Fruit fly (Drosophila melanogaster) whole organism, embryonic: Measurements from ENCODE around the gene RanGAP.

Experiments used
- C15 ChIP-seq: fragments of 200-800 bp; sonication (Bioruptor generic); IDR thresholded peaks from 3 replicates; pipeline ENCODE4 v1.3.6; 2022; ENCODE audit warnings: missing biosample characterization, missing genetic modification characterization
- CG10654 ChIP-seq: fragments of 200-800 bp; sonication (Bioruptor generic); optimal IDR thresholded peaks from 2 replicates; lab custom pipeline; 2016; ENCODE audit warnings: missing biosample characterization, missing genetic modification characterization
- CG10979 ChIP-seq: fragments of 200-800 bp; sonication (Bioruptor generic); optimal IDR thresholded peaks from 2 replicates; lab custom pipeline; 2018; ENCODE audit warnings: missing biosample characterization, mild to moderate bottlenecking, missing genetic modification characterization, moderate library complexity
- CG11456 ChIP-seq: fragments of 200-800 bp; sonication (Bioruptor generic); IDR thresholded peaks from 3 replicates; pipeline ENCODE4 v1.3.6; 2022; ENCODE audit warnings: missing biosample characterization, missing genetic modification characterization
- CG12236 ChIP-seq: fragments of 200-800 bp; sonication (Bioruptor generic); optimal IDR thresholded peaks from 2 replicates; lab custom pipeline; 2016; ENCODE audit warnings: missing biosample characterization, missing genetic modification characterization
- CG12299 ChIP-seq: fragments of 200-800 bp; sonication (Bioruptor generic); optimal IDR thresholded peaks from 2 replicates; lab custom pipeline; 2018; ENCODE audit warnings: missing biosample characterization, mild to moderate bottlenecking, missing genetic modification characterization
- CG13123 ChIP-seq: fragments of 200-800 bp; sonication (Bioruptor generic); optimal IDR thresholded peaks from 2 replicates; lab custom pipeline; 2016; ENCODE audit warnings: missing biosample characterization, missing genetic modification characterization
- CG13296 ChIP-seq: fragments of 200-800 bp; sonication (Bioruptor generic); optimal IDR thresholded peaks from 3 replicates; lab custom pipeline; 2018; ENCODE audit warnings: missing biosample characterization, mild to moderate bottlenecking, missing genetic modification characterization
- CG14441 ChIP-seq: fragments of 200-800 bp; sonication (Bioruptor generic); IDR thresholded peaks from 2 replicates; pipeline ENCODE4 v1.3.6; 2022; ENCODE audit warnings: missing biosample characterization, missing genetic modification characterization
- CG14710 ChIP-seq: fragments of 200-800 bp; sonication (Bioruptor generic); optimal IDR thresholded peaks from 3 replicates; lab custom pipeline; 2019; ENCODE audit warnings: missing biosample characterization, mild to moderate bottlenecking, missing genetic modification characterization, moderate library complexity
- CG14860 ChIP-seq: fragments of 200-800 bp; sonication (Bioruptor generic); IDR thresholded peaks from 3 replicates; pipeline ENCODE4 v1.3.6; 2022; ENCODE audit warnings: missing biosample characterization, missing genetic modification characterization; ENCODE audit not compliant: partially characterized antibody
- CG15479 ChIP-seq: fragments of 200-800 bp; sonication (Bioruptor generic); optimal IDR thresholded peaks from 3 replicates; lab custom pipeline; 2019; ENCODE audit warnings: missing biosample characterization, mild to moderate bottlenecking, missing genetic modification characterization, moderate library complexity
- CG16779 ChIP-seq: fragments of 200-800 bp; sonication (Bioruptor generic); IDR thresholded peaks from 2 replicates; pipeline ENCODE4 v1.3.6; 2022; ENCODE audit warnings: missing biosample characterization, missing genetic modification characterization
- CG18262 ChIP-seq: fragments of 200-800 bp; optimal IDR thresholded peaks from 3 replicates; lab custom pipeline; 2019; ENCODE audit warnings: missing biosample characterization, mild to moderate bottlenecking, missing genetic modification characterization, moderate library complexity
- CG2116 ChIP-seq: fragments of 200-800 bp; sonication (Bioruptor generic); optimal IDR thresholded peaks from 3 replicates; lab custom pipeline; 2018; ENCODE audit warnings: missing biosample characterization, mild to moderate bottlenecking, missing genetic modification characterization
- CG2199 ChIP-seq: fragments of 200-800 bp; sonication (Bioruptor generic); IDR thresholded peaks from 3 replicates; pipeline ENCODE4 v1.3.6; 2022; ENCODE audit warnings: missing biosample characterization, missing genetic modification characterization
- CG30431 ChIP-seq: fragments of 200-800 bp; sonication (Bioruptor generic); optimal IDR thresholded peaks from 2 replicates; lab custom pipeline; 2017; ENCODE audit warnings: missing biosample characterization, missing genetic modification characterization
- CG5180 ChIP-seq: fragments of 200-800 bp; sonication (Bioruptor generic); optimal IDR thresholded peaks from 3 replicates; lab custom pipeline; 2017; ENCODE audit warnings: missing biosample characterization, missing genetic modification characterization, mild to moderate bottlenecking, moderate library complexity, missing genetic modification reagents
- CG6791 ChIP-seq: fragments of 200-800 bp; sonication (Bioruptor generic); IDR thresholded peaks from 3 replicates; pipeline ENCODE4 v1.3.6; 2022; ENCODE audit warnings: missing biosample characterization, missing genetic modification characterization; ENCODE audit not compliant: partially characterized antibody
- CG7372 ChIP-seq: fragments of 200-800 bp; sonication (Bioruptor generic); IDR thresholded peaks from 2 replicates; pipeline ENCODE4 v1.3.6; 2022; ENCODE audit warnings: missing biosample characterization, missing genetic modification characterization
- CG7839 ChIP-seq: fragments of 200-800 bp; sonication (Bioruptor generic); optimal IDR thresholded peaks from 3 replicates; lab custom pipeline; 2018; ENCODE audit warnings: missing biosample characterization, mild to moderate bottlenecking, missing genetic modification characterization, moderate library complexity
- Dad ChIP-seq: fragments of 200-800 bp; sonication (Bioruptor generic); optimal IDR thresholded peaks from 3 replicates; lab custom pipeline; 2016; ENCODE audit warnings: missing biosample characterization, missing genetic modification characterization
- Eip74EF ChIP-seq, 2 experiments: fragments of 200-800 bp in 1 of 2; fragments of >200 bp in 1 of 2; sonication (Bioruptor generic) in 1 of 2; optimal IDR thresholded peaks; 2 replicates each; lab custom pipeline; 2017 to 2019; ENCODE audit warnings: missing biosample characterization in 2 of 2, missing genetic modification characterization in 2 of 2, mild to moderate bottlenecking in 1 of 2, moderate library complexity in 1 of 2
- Fer2 ChIP-seq: fragments of 200-800 bp; sonication (Bioruptor generic); optimal IDR thresholded peaks from 2 replicates; lab custom pipeline; 2018; ENCODE audit warnings: missing biosample characterization, mild to moderate bottlenecking, missing genetic modification characterization, moderate library complexity
- abd-A ChIP-seq: fragments of 200-800 bp; sonication (Bioruptor generic); optimal IDR thresholded peaks from 3 replicates; lab custom pipeline; 2019; ENCODE audit warnings: missing biosample characterization, mild to moderate bottlenecking, missing genetic modification characterization, moderate library complexity
- ac ChIP-seq: fragments of 200-800 bp; sonication (Bioruptor generic); optimal IDR thresholded peaks from 3 replicates; lab custom pipeline; 2017; ENCODE audit warnings: missing biosample characterization, mild to moderate bottlenecking, missing genetic modification characterization
- al ChIP-seq: fragments of 200-800 bp; sonication (Bioruptor generic); IDR thresholded peaks from 2 replicates; pipeline ENCODE4 v1.3.6; 2022; ENCODE audit warnings: missing biosample characterization, missing genetic modification characterization
- ap ChIP-seq: fragments of 200-800 bp; sonication (Bioruptor generic); IDR thresholded peaks from 2 replicates; pipeline ENCODE4 v1.3.6; 2022; ENCODE audit warnings: missing biosample characterization, missing genetic modification characterization
- bbx ChIP-seq: fragments of 200-800 bp; sonication (Bioruptor generic); IDR thresholded peaks from 2 replicates; pipeline ENCODE4 v1.3.6; 2022; ENCODE audit warnings: missing biosample characterization, missing genetic modification characterization; ENCODE audit not compliant: partially characterized antibody
- crp ChIP-seq, 2 experiments: fragments of 200-800 bp; sonication (Bioruptor generic); optimal IDR thresholded peaks; 2 replicates in 1 of 2; 3 replicates in 1 of 2; lab custom pipeline; 2017; ENCODE audit warnings: missing biosample characterization in 2 of 2, missing genetic modification characterization in 2 of 2, mild to moderate bottlenecking in 1 of 2, moderate library complexity in 1 of 2
- disco-r ChIP-seq: fragments of 200-800 bp; sonication (Bioruptor generic); optimal IDR thresholded peaks from 2 replicates; lab custom pipeline; 2016; ENCODE audit warnings: missing biosample characterization, missing genetic modification characterization
- dmrt11E ChIP-seq: fragments of 200-800 bp; sonication (Bioruptor generic); optimal IDR thresholded peaks from 3 replicates; lab custom pipeline; 2018; ENCODE audit warnings: missing biosample characterization, mild to moderate bottlenecking, missing genetic modification characterization, moderate library complexity
- eyg ChIP-seq: fragments of 200-800 bp; sonication (Bioruptor generic); optimal IDR thresholded peaks from 3 replicates; lab custom pipeline; 2016; ENCODE audit warnings: missing biosample characterization, missing genetic modification characterization
- gfzf ChIP-seq: fragments of 200-800 bp; sonication (Bioruptor generic); optimal IDR thresholded peaks from 2 replicates; lab custom pipeline; 2016; ENCODE audit warnings: missing biosample characterization, mild to moderate bottlenecking, missing genetic modification characterization, moderate library complexity
- ind ChIP-seq: fragments of 200-800 bp; sonication (Bioruptor generic); optimal IDR thresholded peaks from 3 replicates; lab custom pipeline; 2016; ENCODE audit warnings: missing biosample characterization, missing genetic modification characterization
- jigr1 ChIP-seq: fragments of 200-800 bp; sonication (Bioruptor generic); IDR thresholded peaks from 3 replicates; pipeline ENCODE4 v1.3.6; 2022; ENCODE audit warnings: missing biosample characterization, missing genetic modification characterization
- lola ChIP-seq, 3 experiments: fragments of >200 bp in 2 of 3; fragments of 200-800 bp in 1 of 3; sonication (Bioruptor generic) in 1 of 3; optimal IDR thresholded peaks; 2 replicates each; lab custom pipeline; 2017 to 2019; ENCODE audit warnings: missing biosample characterization in 3 of 3, missing genetic modification characterization in 3 of 3, mild to moderate bottlenecking in 1 of 3, moderate library complexity in 1 of 3
- mld ChIP-seq: fragments of 200-800 bp; sonication (Bioruptor generic); IDR thresholded peaks from 3 replicates; pipeline ENCODE4 v1.3.6; 2022; ENCODE audit warnings: missing biosample characterization, missing genetic modification characterization; ENCODE audit not compliant: partially characterized antibody
- nmo ChIP-seq: fragments of 200-800 bp; sonication (Bioruptor generic); optimal IDR thresholded peaks from 2 replicates; lab custom pipeline; 2018; ENCODE audit warnings: missing biosample characterization, mild to moderate bottlenecking, missing genetic modification characterization, moderate library complexity
- onecut ChIP-seq: fragments of 200-800 bp; sonication (Bioruptor generic); IDR thresholded peaks from 2 replicates; pipeline ENCODE4 v1.3.6; 2022; ENCODE audit warnings: missing biosample characterization, missing genetic modification characterization
- otp ChIP-seq: fragments of 200-800 bp; sonication (Bioruptor generic); IDR thresholded peaks from 3 replicates; pipeline ENCODE4, ENCODE4 v1.3.6; 2022; ENCODE audit warnings: missing biosample characterization, missing genetic modification characterization
- pros ChIP-seq: fragments of 200-800 bp; sonication (Bioruptor generic); optimal IDR thresholded peaks from 3 replicates; lab custom pipeline; 2019; ENCODE audit warnings: missing biosample characterization, mild to moderate bottlenecking, missing genetic modification characterization, moderate library complexity
- psq ChIP-seq: fragments of 200-800 bp; sonication (Bioruptor generic); optimal IDR thresholded peaks from 2 replicates; lab custom pipeline; 2017; ENCODE audit warnings: missing biosample characterization, missing genetic modification characterization
- pzg ChIP-seq: fragments of 200-800 bp; sonication (Bioruptor generic); optimal IDR thresholded peaks from 3 replicates; lab custom pipeline; 2018; ENCODE audit warnings: missing biosample characterization, mild to moderate bottlenecking, missing genetic modification characterization, moderate library complexity
- sens ChIP-seq: fragments of 200-800 bp; sonication (Bioruptor generic); peaks from one replicate; lab custom pipeline; 2016; ENCODE audit warnings: missing biosample characterization, missing genetic modification characterization
- unc-4 ChIP-seq: fragments of 200-800 bp; sonication (Bioruptor generic); IDR thresholded peaks from 2 replicates; pipeline ENCODE4 v1.3.6; 2022; ENCODE audit warnings: missing biosample characterization, missing genetic modification characterization; ENCODE audit not compliant: partially characterized antibody
- yki ChIP-seq: fragments of >200 bp; optimal IDR thresholded peaks from 3 replicates; lab custom pipeline; 2018
- zf30C ChIP-seq: fragments of 200-800 bp; sonication (Bioruptor generic); optimal IDR thresholded peaks from 3 replicates; lab custom pipeline; 2018; ENCODE audit warnings: missing biosample characterization, mild to moderate bottlenecking, missing genetic modification characterization

The RanGAP gene

dm6 chr2L:19480406-19481334 lies 38.9 kb downstream of the RanGAP start (continued):
- TF ChIP-seq lola (GFP tag; optimal IDR thresholded peaks at IDR 0.05; lab: Kevin White, UChicago), result peak in 1 of 3 experiments; percentile 53
- TF ChIP-seq ac (GFP tag; lab: Kevin White, UChicago), result no peak
- no peak for TF ChIP-seq disco-r (GFP tag; lab: Kevin White, UChicago)
- TF ChIP-seq CG6791 (GFP tag; lab: Robert Waterston, UW), result peak; percentile 67
- no peak for TF ChIP-seq crp (GFP tag; optimal IDR thresholded peaks at IDR 0.05; lab: Kevin White, UChicago)
- no peak for TF ChIP-seq CG14441
- TF ChIP-seq CG13123 (GFP tag; lab: Kevin White, UChicago), result no peak
- TF ChIP-seq jigr1 (GFP tag; lab: Robert Waterston, UW), result no peak
- peak; percentile 3 for TF ChIP-seq CG14710 (tag; lab: Kevin White, UChicago)
- TF ChIP-seq pzg, result no peak
- no peak for TF ChIP-seq onecut (GFP tag; lab: Robert Waterston, UW)
- TF ChIP-seq CG10654 (GFP tag; lab: Kevin White, UChicago), result no peak
- TF ChIP-seq CG5180, result no peak
- no peak for TF ChIP-seq zf30C (GFP tag; lab: Kevin White, UChicago)
- TF ChIP-seq CG16779, result no peak
- TF ChIP-seq Fer2 (tag; lab: Kevin White, UChicago), result no peak
- no peak for TF ChIP-seq CG7372
- no peak for TF ChIP-seq ind (GFP tag; lab: Kevin White, UChicago)
- no peak for TF ChIP-seq CG2199 (GFP tag; lab: Robert Waterston, UW)
- TF ChIP-seq sens, result peak; percentile 67
- no peak for TF ChIP-seq CG30431 (GFP tag; lab: Kevin White, UChicago)
- no peak for TF ChIP-seq eyg
- peak; percentile 26 for TF ChIP-seq pros (GFP tag; lab: Kevin White, UChicago)
- no peak for TF ChIP-seq CG11456 (GFP tag; lab: Robert Waterston, UW)
- 0 out of 3 replicates have a peak, but pooled peaks have one; percentile 32 for TF ChIP-seq CG14860 (GFP tag; lab: Robert Waterston, UW)
- TF ChIP-seq CG15479 (GFP tag; lab: Kevin White, UChicago), result no peak
- TF ChIP-seq CG13296 (GFP tag; lab: Kevin White, UChicago), result no peak
- no peak for TF ChIP-seq CG12299 (tag; lab: Kevin White, UChicago)
- peak; percentile 53 for TF ChIP-seq CG18262 (tag; lab: Kevin White, UChicago)
- TF ChIP-seq ap (GFP tag; lab: Robert Waterston, UW), result no peak
- TF ChIP-seq al (GFP tag; lab: Robert Waterston, UW), result no peak
- peak; percentile 15 for TF ChIP-seq dmrt11E (tag; lab: Kevin White, UChicago)
- peak; percentile 8 for TF ChIP-seq CG10979 (tag; lab: Kevin White, UChicago)
- no peak for TF ChIP-seq mld (GFP tag; lab: Robert Waterston, UW)
- TF ChIP-seq nmo (GFP tag; lab: Kevin White, UChicago), result peak; percentile 32
- no peak for TF ChIP-seq yki (lab: Kevin White, UChicago)
- TF ChIP-seq abd-A (tag; lab: Kevin White, UChicago), result peak; percentile 43
- peak; percentile 23; the same call in 1 of the 2 replicates for TF ChIP-seq bbx (GFP tag; lab: Robert Waterston, UW)
- TF ChIP-seq psq (GFP tag; lab: Kevin White, UChicago), result no peak
- no peak for TF ChIP-seq unc-4 (GFP tag; lab: Robert Waterston, UW)
- TF ChIP-seq gfzf (GFP tag; lab: Kevin White, UChicago), result no peak
- TF ChIP-seq Dad (GFP tag; lab: Kevin White, UChicago), result no peak
- no peak for TF ChIP-seq CG2116
- no peak for TF ChIP-seq Eip74EF (GFP tag; optimal IDR thresholded peaks at IDR 0.05; lab: Kevin White, UChicago)
- no peak for TF ChIP-seq otp (GFP tag; lab: Robert Waterston, UW)
- no peak for TF ChIP-seq CG12236 (GFP tag; lab: Kevin White, UChicago)
- no peak for TF ChIP-seq CG7839 (tag; lab: Kevin White, UChicago)
- TF ChIP-seq C15 (GFP tag; lab: Robert Waterston, UW), result no peak
